Fruit fly (Drosophila melanogaster): ENCODE results near the gene ko.

The ko gene

DNA sequence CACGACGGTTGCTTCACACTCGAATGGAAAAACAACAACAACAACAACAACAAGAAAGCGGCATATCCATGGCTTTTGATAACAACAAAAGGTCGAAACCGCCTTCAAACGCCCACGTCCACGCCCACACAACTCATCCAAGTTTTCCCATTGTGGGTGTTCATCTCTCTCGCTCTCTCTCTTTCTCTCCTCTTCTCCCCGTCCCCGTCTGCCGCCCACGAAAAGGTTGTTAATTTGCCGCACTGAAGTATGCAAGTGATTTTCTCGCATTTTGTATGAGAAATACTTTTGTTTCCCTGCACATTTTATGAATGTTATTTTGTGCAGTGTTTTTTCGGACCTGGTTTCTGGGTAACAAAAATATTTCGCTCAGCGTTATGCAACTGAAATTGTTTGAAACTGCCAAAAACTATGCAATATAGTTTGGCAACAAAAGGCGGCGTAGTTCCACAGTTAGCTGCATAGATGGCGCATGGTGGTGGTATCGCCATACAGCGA, 81.5 kb downstream of the ko start (continued):
- TF ChIP-seq knrl (GFP tag; IDR thresholded peaks at IDR 0.05; ENCODE audit: partially characterized antibody), result peak; percentile 39; the same call in 1 of the 3 replicates
- no peak for TF ChIP-seq wdn (GFP tag; IDR thresholded peaks at IDR 0.05)
- TF ChIP-seq CG30431 (GFP tag; optimal IDR thresholded peaks at IDR 0.05), result no peak
- TF ChIP-seq CG30020 (tag; optimal IDR thresholded peaks at IDR 0.05), result no peak
- peak; percentile 18 for TF ChIP-seq CG18764 (GFP tag; optimal IDR thresholded peaks at IDR 0.05)
- no peak for TF ChIP-seq sqz (GFP tag; optimal IDR thresholded peaks at IDR 0.05)
- TF ChIP-seq CG11247 (GFP tag; IDR thresholded peaks at IDR 0.05), result peak; percentile 11; the same call in 1 of the 2 replicates
- TF ChIP-seq fd64A (GFP tag; optimal IDR thresholded peaks at IDR 0.05), result peak; percentile 10
- TF ChIP-seq hb (GFP tag; IDR thresholded peaks at IDR 0.05; ENCODE audit: partially characterized antibody), result no peak
- TF ChIP-seq Rfx (GFP tag; IDR thresholded peaks at IDR 0.05), result peak; percentile 57
- TF ChIP-seq Lpt (GFP tag; optimal IDR thresholded peaks at IDR 0.05), result no peak
- TF ChIP-seq tx (GFP tag; optimal IDR thresholded peaks at IDR 0.05), result no peak
- no peak for TF ChIP-seq schlank (tag; optimal IDR thresholded peaks at IDR 0.05)
- peak; percentile 39; the same call in 1 of the 2 replicates for TF ChIP-seq Bgb (GFP tag; IDR thresholded peaks at IDR 0.05; ENCODE audit: partially characterized antibody)
- peak; percentile 61 for TF ChIP-seq CG7987 (GFP tag; optimal IDR thresholded peaks at IDR 0.05)
- TF ChIP-seq btn (GFP tag; optimal IDR thresholded peaks at IDR 0.05), result no peak
- peak; percentile 47; the same call in 1 of the 3 replicates for TF ChIP-seq Opbp (GFP tag; IDR thresholded peaks at IDR 0.05; ENCODE audit: partially characterized antibody)
- TF ChIP-seq otp (GFP tag; IDR thresholded peaks at IDR 0.05), result peak; percentile 40; the same call in 1 of the 3 replicates
- peak; percentile 36 for TF ChIP-seq Side (GFP tag; optimal IDR thresholded peaks at IDR 0.05)
- TF ChIP-seq crp (GFP tag; optimal IDR thresholded peaks at IDR 0.05), result no peak
- TF ChIP-seq CG10267 (tag; optimal IDR thresholded peaks at IDR 0.05), result peak; percentile 43
- TF ChIP-seq ranshi (GFP tag; IDR thresholded peaks at IDR 0.05), result peak; percentile 42; the same call in 1 of the 2 replicates
- no peak for TF ChIP-seq CG1602 (GFP tag; optimal IDR thresholded peaks at IDR 0.05)
- TF ChIP-seq cato (GFP tag; optimal IDR thresholded peaks at IDR 0.05; ENCODE audit: borderline replicate concordance), result no peak
- TF ChIP-seq CG15479 (GFP tag; optimal IDR thresholded peaks at IDR 0.05), result no peak
- TF ChIP-seq sim (GFP tag; IDR thresholded peaks at IDR 0.05), result 0 out of 2 replicates have a peak, but pooled peaks have one; percentile 2
- TF ChIP-seq tna (GFP tag; IDR thresholded peaks at IDR 0.05; ENCODE audit: partially characterized antibody), result no peak; the same call in 1 of the 2 replicates
- no peak for TF ChIP-seq ham (GFP tag; IDR thresholded peaks at IDR 0.05)
- TF ChIP-seq nerfin-1 (tag; optimal IDR thresholded peaks at IDR 0.05), result peak; percentile 10
- peak; percentile 37 for TF ChIP-seq Xbp1 (GFP tag; optimal IDR thresholded peaks at IDR 0.05)
- TF ChIP-seq caup (GFP tag; optimal IDR thresholded peaks at IDR 0.05; ENCODE audit: severe bottlenecking), result peak; percentile 47
- TF ChIP-seq row (GFP tag; IDR thresholded peaks at IDR 0.05), result peak; percentile 47; the same call in 1 of the 3 replicates
- peak; percentile 100 for TF ChIP-seq crol (GFP tag; IDR thresholded peaks at IDR 0.05)
- no peak for TF ChIP-seq C15 (GFP tag; IDR thresholded peaks at IDR 0.05)
- TF ChIP-seq Dad (GFP tag; optimal IDR thresholded peaks at IDR 0.05), result no peak
- TF ChIP-seq ind (GFP tag; optimal IDR thresholded peaks at IDR 0.05), result no peak
- peak; percentile 36; the same call in 1 of the 2 replicates for TF ChIP-seq CG7372 (GFP tag; IDR thresholded peaks at IDR 0.05)
- no peak for TF ChIP-seq CG17568 (GFP tag; optimal IDR thresholded peaks at IDR 0.05)
- peak; percentile 79 for TF ChIP-seq pros (GFP tag; optimal IDR thresholded peaks at IDR 0.05)
- TF ChIP-seq Bdp1 (GFP tag; optimal IDR thresholded peaks at IDR 0.05), result no peak
- TF ChIP-seq CG3407 (GFP tag; optimal IDR thresholded peaks at IDR 0.05), result no peak
- TF ChIP-seq CG6254 (GFP tag; optimal IDR thresholded peaks at IDR 0.05), result peak; percentile 7
- TF ChIP-seq p53 (GFP tag; optimal IDR thresholded peaks at IDR 0.05), result no peak
- TF ChIP-seq BtbVII (GFP tag; optimal IDR thresholded peaks at IDR 0.05), result no peak
- TF ChIP-seq sr (GFP tag; IDR thresholded peaks at IDR 0.05), result peak; percentile 99
- TF ChIP-seq CG16813 (GFP tag; IDR thresholded peaks at IDR 0.05; ENCODE audit: partially characterized antibody), result no peak
- peak; percentile 89; the same call in 2 of the 4 replicates for TF ChIP-seq chinmo (GFP tag; IDR thresholded peaks at IDR 0.05; ENCODE audit: partially characterized antibody)
- TF ChIP-seq H2.0 (GFP tag; IDR thresholded peaks at IDR 0.05), result no peak; the same call in 1 of the 2 replicates
- no peak for TF ChIP-seq CG10366 (GFP tag; IDR thresholded peaks at IDR 0.05)
